Worm (Caenorhabditis elegans) whole organism, mixed stage, embryonic: ENCODE measurements around the gene F15H10.7.

Source experiments
- ces-1 ChIP-seq: fragments of 150-350 bp; optimal IDR thresholded peaks from 2 replicates; lab custom pipeline; 2014; ENCODE audit warnings: missing biosample characterization, missing genetic modification reagents, missing genetic modification characterization
- cnd-1 ChIP-seq: fragments of 200-800 bp; sonication (Bioruptor generic); optimal IDR thresholded peaks from 2 replicates; lab custom pipeline; 2018; ENCODE audit warnings: mild to moderate bottlenecking, missing genetic modification characterization, missing compliant biosample characterization
- elt-1 ChIP-seq: sonication (generic microtip); optimal IDR thresholded peaks from 2 replicates; lab custom pipeline; 2017; ENCODE audit warnings: missing genetic modification characterization, mild to moderate bottlenecking, missing compliant biosample characterization, antibody characterized with exemption, moderate library complexity, borderline replicate concordance; ENCODE audit not compliant: insufficient read depth
- lin-13 ChIP-seq: fragments of 150-350 bp; optimal IDR thresholded peaks from 2 replicates; lab custom pipeline; 2014; ENCODE audit warnings: missing biosample characterization, missing genetic modification characterization
- nhr-12 ChIP-seq: fragments of 150-350 bp; optimal IDR thresholded peaks from 2 replicates; lab custom pipeline; 2014; ENCODE audit warnings: missing biosample characterization, missing genetic modification characterization
- nhr-237 ChIP-seq: fragments of 150-350 bp; optimal IDR thresholded peaks from 2 replicates; lab custom pipeline; 2014; ENCODE audit warnings: missing biosample characterization, missing genetic modification characterization
- nhr-28 ChIP-seq: fragments of 150-350 bp; optimal IDR thresholded peaks from 2 replicates; lab custom pipeline; 2014; ENCODE audit warnings: missing biosample characterization, missing genetic modification characterization
- pha-4 ChIP-seq: fragments of 150-350 bp; optimal IDR thresholded peaks from 2 replicates; lab custom pipeline; 2018; ENCODE audit warnings: missing biosample characterization, missing genetic modification reagents, missing genetic modification characterization
- snpc-4 ChIP-seq: fragments of 150-350 bp; optimal IDR thresholded peaks from 2 replicates; lab custom pipeline; 2014; ENCODE audit warnings: missing biosample characterization, missing genetic modification characterization
- tbx-8 ChIP-seq: fragments of 200-800 bp; sonication (Bioruptor generic); optimal IDR thresholded peaks from 2 replicates; lab custom pipeline; 2018; ENCODE audit warnings: mild to moderate bottlenecking, missing genetic modification characterization, moderate library complexity, missing compliant biosample characterization
- unc-39 ChIP-seq: fragments of 150-350 bp; optimal IDR thresholded peaks from 2 replicates; lab custom pipeline; 2014; ENCODE audit warnings: missing biosample characterization, missing genetic modification characterization
- ztf-11 ChIP-seq: fragments of 150-350 bp; optimal IDR thresholded peaks from 2 replicates; lab custom pipeline; 2014; ENCODE audit warnings: missing biosample characterization, missing genetic modification characterization

- no peak for TF ChIP-seq unc-39 (tag; lab: Kevin White, UChicago)
- TF ChIP-seq nhr-12 (tag; lab: Kevin White, UChicago), result no peak
- TF ChIP-seq nhr-237 (tag; lab: Kevin White, UChicago), result no peak
- no peak for TF ChIP-seq ces-1 (GFP tag; lab: Kevin White, UChicago)
- no peak for TF ChIP-seq elt-1 (tag; lab: Kevin White, UChicago)
- no peak for TF ChIP-seq nhr-28 (tag; lab: Kevin White, UChicago)
- TF ChIP-seq snpc-4 (tag; lab: Kevin White, UChicago), result no peak
- no peak for TF ChIP-seq ztf-11 (tag; lab: Kevin White, UChicago)
- no peak for TF ChIP-seq tbx-8 (GFP tag; lab: Kevin White, UChicago)
- TF ChIP-seq lin-13 (tag; lab: Kevin White, UChicago), result no peak
- TF ChIP-seq pha-4 (tag; lab: Kevin White, UChicago), result no peak
- no peak for TF ChIP-seq cnd-1 (tag; lab: Kevin White, UChicago)
Measured at ce11 chrV:10393708-10394107, 12.5 kb downstream of the F15H10.7 start.
